Fruit fly (Drosophila melanogaster): ENCODE results near the gene Cyp12c1.
A peak's percentile ranks its signal among the peaks of the same experiment; 100 is the strongest.

Gene Cyp12c1

dm6 chr3L:18665594-18665993 is 20.5 kb downstream of the Cyp12c1 start:
- no peak for TF ChIP-seq psq (optimal IDR thresholded peaks at IDR 0.05)
- TF ChIP-seq pan (optimal IDR thresholded peaks at IDR 0.05), result no peak
- no peak for TF ChIP-seq EcR (GFP tag; optimal IDR thresholded peaks at IDR 0.05)
- no peak for TF ChIP-seq CG8478 (optimal IDR thresholded peaks at IDR 0.05)
- TF ChIP-seq Dll (optimal IDR thresholded peaks at IDR 0.05), result no peak
- TF ChIP-seq usp (GFP tag; optimal IDR thresholded peaks at IDR 0.05), result no peak

dm6 chr3L:18653737-18654136 is 32.4 kb downstream of the Cyp12c1 start:
- no peak for TF ChIP-seq pan (optimal IDR thresholded peaks at IDR 0.05)
- no peak for TF ChIP-seq psq (optimal IDR thresholded peaks at IDR 0.05)
- no peak for TF ChIP-seq usp (GFP tag; optimal IDR thresholded peaks at IDR 0.05)
- TF ChIP-seq CG8478 (optimal IDR thresholded peaks at IDR 0.05), result no peak
- TF ChIP-seq EcR (GFP tag; optimal IDR thresholded peaks at IDR 0.05), result no peak
- no peak for TF ChIP-seq Dll (optimal IDR thresholded peaks at IDR 0.05)

- no peak for TF ChIP-seq pan (optimal IDR thresholded peaks at IDR 0.05)
- no peak for TF ChIP-seq Dll (optimal IDR thresholded peaks at IDR 0.05)
- TF ChIP-seq CG8478 (optimal IDR thresholded peaks at IDR 0.05), result no peak
- no peak for TF ChIP-seq psq (optimal IDR thresholded peaks at IDR 0.05)
- no peak for TF ChIP-seq usp (GFP tag; optimal IDR thresholded peaks at IDR 0.05)
- no peak for TF ChIP-seq EcR (GFP tag; optimal IDR thresholded peaks at IDR 0.05)
Measured at dm6 chr3L:18643222-18643621, 42.9 kb downstream of the Cyp12c1 start.

DNA sequence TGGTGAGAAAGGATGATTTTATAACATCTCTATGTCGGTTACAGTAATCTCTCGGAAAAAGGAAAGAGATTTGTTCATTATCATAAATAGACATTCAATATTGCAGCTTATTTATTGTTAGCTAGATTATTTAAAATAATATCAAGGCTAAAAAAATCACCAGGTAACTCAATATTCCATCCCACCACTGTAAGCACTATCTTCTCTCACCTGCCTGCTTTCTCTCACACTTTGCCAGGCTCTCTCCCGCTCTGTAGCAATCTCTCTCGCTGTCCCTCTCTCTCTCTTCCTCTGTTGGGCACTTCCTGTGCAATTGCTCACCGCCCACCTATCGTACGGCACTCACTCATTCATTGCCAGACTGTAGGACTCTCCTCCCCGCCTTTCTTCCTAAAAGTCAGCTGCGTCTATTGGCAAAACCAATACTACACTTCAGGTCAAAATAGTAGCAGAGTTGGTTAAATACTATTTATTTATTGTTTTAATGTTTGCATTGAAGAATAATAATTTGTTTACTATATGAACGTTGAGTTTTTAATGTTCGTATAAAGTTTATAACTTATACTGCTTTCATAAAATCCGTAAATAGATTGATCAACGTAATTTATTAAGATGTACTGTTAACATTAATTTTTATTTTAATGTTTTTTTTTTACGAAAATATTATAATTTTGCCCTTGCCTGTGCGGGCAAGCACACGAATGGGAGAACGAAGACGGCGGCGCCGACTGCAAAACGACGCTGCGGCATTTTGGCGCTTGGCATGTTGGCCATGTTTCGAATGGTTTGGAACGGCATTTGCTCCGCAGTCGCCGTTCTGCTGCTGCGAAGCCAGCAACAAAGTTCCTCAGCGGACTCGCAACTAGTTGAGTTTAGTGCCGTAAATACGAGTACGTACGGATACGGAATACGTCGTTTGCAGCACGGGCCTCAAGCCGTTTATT is 45.3 kb downstream of the Cyp12c1 start:
- TF ChIP-seq EcR (GFP tag; optimal IDR thresholded peaks at IDR 0.05), result no peak
- no peak for TF ChIP-seq usp (GFP tag; optimal IDR thresholded peaks at IDR 0.05)
- TF ChIP-seq psq (optimal IDR thresholded peaks at IDR 0.05), result no peak
- TF ChIP-seq Dll (optimal IDR thresholded peaks at IDR 0.05), result no peak
- no peak for TF ChIP-seq CG8478 (optimal IDR thresholded peaks at IDR 0.05)

DNA sequence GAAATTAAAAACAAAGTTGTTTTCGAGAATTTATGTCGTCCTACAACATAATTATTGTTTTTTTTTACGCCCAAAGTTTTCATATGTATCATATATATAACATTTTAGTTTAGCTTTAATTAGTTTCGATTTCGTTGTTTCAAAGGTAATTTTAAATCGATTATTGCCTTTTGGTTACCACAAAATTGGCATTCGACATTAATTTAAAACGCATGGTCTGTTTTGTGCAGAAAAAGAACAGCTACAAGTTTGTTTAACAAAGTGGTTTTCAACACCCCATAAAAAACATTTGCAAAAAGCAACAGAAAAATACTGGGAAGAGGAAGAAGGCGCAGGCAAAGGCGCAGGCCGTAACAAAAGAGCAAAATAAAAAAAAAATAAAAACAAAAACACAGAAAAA is 47.6 kb downstream of the Cyp12c1 start:
- TF ChIP-seq pan (optimal IDR thresholded peaks at IDR 0.05) (no peak), usp (GFP tag; optimal IDR thresholded peaks at IDR 0.05) (no peak), psq (optimal IDR thresholded peaks at IDR 0.05) (no peak), EcR (GFP tag; optimal IDR thresholded peaks at IDR 0.05) (no peak), CG8478 (optimal IDR thresholded peaks at IDR 0.05) (no peak), Dll (optimal IDR thresholded peaks at IDR 0.05) (no peak)

- TF ChIP-seq EcR (GFP tag; optimal IDR thresholded peaks at IDR 0.05) (no peak), Dll (optimal IDR thresholded peaks at IDR 0.05) (no peak), psq (optimal IDR thresholded peaks at IDR 0.05) (no peak), pan (optimal IDR thresholded peaks at IDR 0.05) (no peak), usp (GFP tag; optimal IDR thresholded peaks at IDR 0.05) (no peak), CG8478 (optimal IDR thresholded peaks at IDR 0.05) (no peak)
Measured at dm6 chr3L:18638043-18638442, 48.1 kb downstream of the Cyp12c1 start.

- no peak for TF ChIP-seq Dll (optimal IDR thresholded peaks at IDR 0.05)
- TF ChIP-seq psq (optimal IDR thresholded peaks at IDR 0.05), result no peak
- TF ChIP-seq EcR (GFP tag; optimal IDR thresholded peaks at IDR 0.05), result no peak
- TF ChIP-seq pan (optimal IDR thresholded peaks at IDR 0.05), result no peak
- TF ChIP-seq CG8478 (optimal IDR thresholded peaks at IDR 0.05), result no peak
- no peak for TF ChIP-seq usp (GFP tag; optimal IDR thresholded peaks at IDR 0.05)
Measured at dm6 chr3L:18637348-18637747, 48.8 kb downstream of the Cyp12c1 start.

DNA sequence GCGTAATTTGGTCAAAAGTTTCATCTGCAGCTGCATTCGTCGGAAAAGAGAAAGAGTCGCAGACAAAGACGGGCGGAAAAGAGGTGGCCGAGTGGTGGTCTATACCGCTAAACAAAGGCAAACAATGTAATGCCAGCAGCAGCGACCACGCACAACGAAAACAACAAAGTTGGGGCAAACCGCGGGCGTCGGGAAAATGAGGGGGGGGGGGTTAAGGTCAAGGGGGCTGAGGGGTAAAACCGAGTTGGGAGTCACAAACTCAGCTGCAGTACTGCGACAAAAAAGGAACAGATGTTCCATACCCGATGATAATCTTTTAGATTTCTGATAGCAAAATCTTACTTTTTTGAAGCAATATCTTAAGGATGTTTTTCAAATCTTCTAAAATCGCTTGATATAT is 49.3 kb downstream of the Cyp12c1 start:
- no peak for TF ChIP-seq EcR (GFP tag; optimal IDR thresholded peaks at IDR 0.05)
- TF ChIP-seq Dll (optimal IDR thresholded peaks at IDR 0.05), result no peak

DNA sequence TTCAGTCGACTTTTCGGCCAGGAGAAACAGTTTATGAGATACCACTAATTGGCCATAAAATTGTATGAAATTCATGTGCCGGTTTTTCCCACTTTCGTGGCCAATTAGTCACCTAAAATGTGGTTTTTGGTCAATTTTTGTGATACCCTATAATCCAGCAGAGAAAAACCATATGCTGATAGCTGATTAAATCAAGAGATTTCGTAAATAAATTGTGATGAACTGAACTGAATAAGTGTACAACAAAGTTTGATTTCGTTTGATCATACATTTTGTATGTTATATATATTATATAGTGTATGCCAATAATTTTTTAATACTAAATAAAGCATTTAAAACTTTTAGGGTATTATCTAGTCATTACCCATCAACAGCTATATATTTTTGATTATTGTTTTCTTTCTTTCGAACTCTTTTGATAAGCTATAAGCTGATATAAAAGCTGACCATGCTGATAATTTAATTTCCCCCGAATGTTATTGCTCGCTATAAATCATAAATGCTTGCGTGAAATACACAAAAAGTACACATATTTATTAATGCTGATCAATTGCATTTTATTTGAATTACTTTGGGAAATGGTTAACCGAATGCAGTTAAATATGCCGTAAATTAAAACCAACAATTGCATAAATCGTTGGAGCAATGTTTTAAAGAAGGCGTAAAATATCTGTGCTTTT is 51.2 kb downstream of the Cyp12c1 start:
- peak; percentile 32 for TF ChIP-seq pan (optimal IDR thresholded peaks at IDR 0.05)
- TF ChIP-seq EcR (GFP tag; optimal IDR thresholded peaks at IDR 0.05), result no peak

All from whole organism.